Worm (Caenorhabditis elegans): Measurements from ENCODE around the gene K02E11.6.
"Not testable (repeated sequence)": the region's sequence is repeated elsewhere in the genome, so short reads cannot be mapped to it uniquely, and the experiment has no call there.

The K02E11.6 gene

ce11 chrV:14248654-14249053 lies at the start of gene K02E11.6:
K02E11.6 (plus strand) TSS chrV:14248802.
- no peak for TF ChIP-seq nhr-28 (tag; optimal IDR thresholded peaks at IDR 0.05)
- no peak for TF ChIP-seq unc-120 (tag; optimal IDR thresholded peaks at IDR 0.05; ENCODE audit: poor library complexity, severe bottlenecking)
- no peak for TF ChIP-seq ztf-11 (tag; optimal IDR thresholded peaks at IDR 0.05)
- TF ChIP-seq tbx-8 (GFP tag; optimal IDR thresholded peaks at IDR 0.05) = no peak
- no peak for TF ChIP-seq lsy-2 (tag; optimal IDR thresholded peaks at IDR 0.05)
- TF ChIP-seq nhr-2 (tag; optimal IDR thresholded peaks at IDR 0.05) = no peak
- no peak for TF ChIP-seq ceh-43 (GFP tag; optimal IDR thresholded peaks at IDR 0.05)
- TF ChIP-seq bed-3 (GFP tag; optimal IDR thresholded peaks at IDR 0.05) = no peak
- TF ChIP-seq unc-39 (tag; optimal IDR thresholded peaks at IDR 0.05) = no peak
- no peak for TF ChIP-seq ces-1 (GFP tag; optimal IDR thresholded peaks at IDR 0.05)
- TF ChIP-seq mls-2 (tag; optimal IDR thresholded peaks at IDR 0.05) = no peak
- no peak for TF ChIP-seq pha-4 (tag; optimal IDR thresholded peaks at IDR 0.05)

- TF ChIP-seq tbx-8 (GFP tag; optimal IDR thresholded peaks at IDR 0.05) (no peak), ham-2 (GFP tag; optimal IDR thresholded peaks at IDR 0.05) (no peak), cnd-1 (tag; optimal IDR thresholded peaks at IDR 0.05) (no peak), nhr-237 (tag; optimal IDR thresholded peaks at IDR 0.05) (peak; percentile 84), nhr-76 (tag; optimal IDR thresholded peaks at IDR 0.05) (no peak), flh-1 (GFP tag; optimal IDR thresholded peaks at IDR 0.05) (no peak), snpc-4 (tag; optimal IDR thresholded peaks at IDR 0.05) (no peak), unc-62 (GFP tag; optimal IDR thresholded peaks at IDR 0.05) (peak; percentile 46), mab-5 (tag; optimal IDR thresholded peaks at IDR 0.05) (no peak), bed-3 (GFP tag; optimal IDR thresholded peaks at IDR 0.05) (no peak), ceh-43 (GFP tag; optimal IDR thresholded peaks at IDR 0.05) (no peak), nhr-12 (tag; optimal IDR thresholded peaks at IDR 0.05) (no peak), mls-2 (tag; optimal IDR thresholded peaks at IDR 0.05) (no peak), mep-1 (tag; optimal IDR thresholded peaks at IDR 0.05) (peak; percentile 11), lin-32 (GFP tag; optimal IDR thresholded peaks at IDR 0.05) (no peak), ceh-39 (tag; optimal IDR thresholded peaks at IDR 0.05) (no peak), drap-1 (GFP tag; optimal IDR thresholded peaks at IDR 0.05) (no peak), elt-3 (tag; optimal IDR thresholded peaks at IDR 0.05) (peak; percentile 76), sptf-1 (tag; optimal IDR thresholded peaks at IDR 0.05) (no peak), zip-8 (tag; optimal IDR thresholded peaks at IDR 0.05) (no peak), lin-13 (tag; optimal IDR thresholded peaks at IDR 0.05) (no peak), ceh-83 (GFP tag; optimal IDR thresholded peaks at IDR 0.05) (no peak), ces-1 (GFP tag; optimal IDR thresholded peaks at IDR 0.05) (peak; percentile 17), nhr-2 (tag; optimal IDR thresholded peaks at IDR 0.05) (no peak), elt-1 (tag; optimal IDR thresholded peaks at IDR 0.05; ENCODE audit: borderline replicate concordance, insufficient read depth) (no peak), unc-120 (tag; optimal IDR thresholded peaks at IDR 0.05; ENCODE audit: poor library complexity, severe bottlenecking) (no peak), unc-39 (tag; optimal IDR thresholded peaks at IDR 0.05) (no peak), hlh-1 (tag; optimal IDR thresholded peaks at IDR 0.05) (no peak), pha-4 (tag; optimal IDR thresholded peaks at IDR 0.05) (no peak), M03D4.4 (tag; optimal IDR thresholded peaks at IDR 0.05) (no peak), blmp-1 (tag; optimal IDR thresholded peaks at IDR 0.05) (no peak), ztf-11 (tag; optimal IDR thresholded peaks at IDR 0.05) (no peak), lsy-2 (tag; optimal IDR thresholded peaks at IDR 0.05) (no peak), nhr-28 (tag; optimal IDR thresholded peaks at IDR 0.05) (no peak), sem-2 (GFP tag; optimal IDR thresholded peaks at IDR 0.05) (no peak)
These were observed 48.5 kb upstream of the K02E11.6 start for ce11 chrV:14200086-14200485.

- not testable (repeated sequence) for TF ChIP-seq flh-1 (GFP tag; optimal IDR thresholded peaks at IDR 0.05); ceh-43 (GFP tag; optimal IDR thresholded peaks at IDR 0.05); ceh-39 (tag; optimal IDR thresholded peaks at IDR 0.05)
These were observed 43.4 kb upstream of the K02E11.6 start, which contains the start of gene T16A9.3 for ce11 chrV:14205214-14205613. T16A9.3 (plus strand) TSS chrV:14205514.

- TF ChIP-seq drap-1 (GFP tag; optimal IDR thresholded peaks at IDR 0.05) (no peak), mab-5 (tag; optimal IDR thresholded peaks at IDR 0.05) (no peak), unc-120 (tag; optimal IDR thresholded peaks at IDR 0.05; ENCODE audit: poor library complexity, severe bottlenecking) (no peak), lsy-2 (tag; optimal IDR thresholded peaks at IDR 0.05) (no peak), hlh-1 (tag; optimal IDR thresholded peaks at IDR 0.05) (no peak), sem-2 (GFP tag; optimal IDR thresholded peaks at IDR 0.05) (no peak), lin-13 (tag; optimal IDR thresholded peaks at IDR 0.05) (no peak)
These were observed 37.9 kb upstream of the K02E11.6 start, which contains the start of gene str-230 for ce11 chrV:14210743-14211142. str-230 (minus strand) TSS chrV:14210843.
